Worm (Caenorhabditis elegans): Measurements from ENCODE around the gene ctl-2.

ce11 chrII:14255850-14256249, 46.0 kb downstream of the ctl-2 start:
- TF ChIP-seq mab-9 (GFP tag; IDR thresholded peaks at IDR 0.05) = no peak
- TF ChIP-seq irx-1 (tag; optimal IDR thresholded peaks at IDR 0.05) = no peak
- TF ChIP-seq mdl-1 (tag; optimal IDR thresholded peaks at IDR 0.05) = no peak
- TF ChIP-seq mep-1 (tag; optimal IDR thresholded peaks at IDR 0.05) = no peak
- TF ChIP-seq fos-1 (tag; optimal IDR thresholded peaks at IDR 0.05) = no peak
- no peak for TF ChIP-seq efl-1 (optimal IDR thresholded peaks at IDR 0.05)
- no peak for TF ChIP-seq efl-1 (GFP tag; optimal IDR thresholded peaks at IDR 0.05 in 1 of 2)
- no peak for TF ChIP-seq ztf-11 (tag; optimal IDR thresholded peaks at IDR 0.05)
- no peak for TF ChIP-seq lin-15B (tag; optimal IDR thresholded peaks at IDR 0.05)
- TF ChIP-seq alr-1 (tag; optimal IDR thresholded peaks at IDR 0.05; ENCODE audit: borderline replicate concordance) = no peak
- no peak for TF ChIP-seq nhr-20 (tag; optimal IDR thresholded peaks at IDR 0.05)
- no peak for TF ChIP-seq F16B12.6 (tag; optimal IDR thresholded peaks at IDR 0.05)
- no peak for TF ChIP-seq egl-27 (tag; optimal IDR thresholded peaks at IDR 0.05)

Measured in whole organism, L1 larva.